Worm (Caenorhabditis elegans) whole organism, early embryonic: ENCODE measurements around the gene mxl-1.

ENCODE experiments used
- B0310.2 ChIP-seq: sonication (generic microtip); optimal IDR thresholded peaks from 2 replicates; lab custom pipeline; 2016; ENCODE audit warnings: mild to moderate bottlenecking, missing genetic modification characterization, missing compliant biosample characterization
- F13C5.2 ChIP-seq: sonication (generic microtip); optimal IDR thresholded peaks from 2 replicates; lab custom pipeline; 2017; ENCODE audit warnings: mild to moderate bottlenecking, missing genetic modification characterization, inconsistent platforms, missing compliant biosample characterization
- aly-1 ChIP-seq: sonication (generic microtip); optimal IDR thresholded peaks from 2 replicates; lab custom pipeline; 2016; ENCODE audit warnings: missing genetic modification characterization, missing compliant biosample characterization
- ama-1 ChIP-seq: fragments of 150-350 bp; optimal IDR thresholded peaks from 2 replicates; lab custom pipeline; 2014
- ceh-13 ChIP-seq: fragments of 200-800 bp; sonication (Bioruptor generic); optimal IDR thresholded peaks from 2 replicates; lab custom pipeline; 2018; ENCODE audit warnings: mild to moderate bottlenecking, missing genetic modification characterization, missing compliant biosample characterization
- ceh-36 ChIP-seq: sonication (generic microtip); optimal IDR thresholded peaks from 2 replicates; lab custom pipeline; 2016; ENCODE audit warnings: missing genetic modification characterization, inconsistent platforms, missing compliant biosample characterization
- ets-7 ChIP-seq: sonication (generic microtip); optimal IDR thresholded peaks from 2 replicates; lab custom pipeline; 2016; ENCODE audit warnings: missing genotype, missing genetic modification characterization, missing compliant biosample characterization
- flt-1 ChIP-seq: fragments of 200-800 bp; sonication (Bioruptor generic); IDR thresholded peaks from 2 replicates; pipeline ENCODE4 v1.3.6; 2022; ENCODE audit warnings: missing genetic modification characterization, missing compliant biosample characterization
- hmbx-1 ChIP-seq: sonication (generic microtip); optimal IDR thresholded peaks from 2 replicates; lab custom pipeline; 2016; ENCODE audit warnings: mild to moderate bottlenecking, missing genetic modification characterization, missing compliant biosample characterization
- hmg-4 ChIP-seq: fragments of 200-800 bp; sonication (Bioruptor generic); optimal IDR thresholded peaks from 2 replicates; lab custom pipeline; 2018; ENCODE audit warnings: mild to moderate bottlenecking, missing genetic modification characterization, missing compliant biosample characterization
- hnd-1 ChIP-seq: sonication (generic microtip); optimal IDR thresholded peaks from 2 replicates; lab custom pipeline; 2016; ENCODE audit warnings: missing genetic modification characterization, missing compliant biosample characterization
- pes-1 ChIP-seq: fragments of 200-800 bp; sonication (Bioruptor generic); IDR thresholded peaks from 2 replicates; pipeline ENCODE4 v1.3.6; 2022; ENCODE audit warnings: missing genetic modification reagents, missing genetic modification characterization, missing compliant biosample characterization
- scrt-1 ChIP-seq: fragments of 200-800 bp; sonication (Bioruptor generic); IDR thresholded peaks from 2 replicates; pipeline ENCODE4 v1.3.6; 2022; ENCODE audit warnings: missing genetic modification characterization, missing compliant biosample characterization
- sea-1 ChIP-seq: fragments of 200-800 bp; sonication (Bioruptor generic); conservative IDR thresholded peaks from 2 replicates; pipeline ENCODE4 v1.3.6; 2022; ENCODE audit warnings: missing genetic modification characterization, missing compliant biosample characterization
- tbx-11 ChIP-seq: fragments of 200-800 bp; sonication (Bioruptor generic); IDR thresholded peaks from 2 replicates; pipeline ENCODE4 v1.3.6; 2022; ENCODE audit warnings: missing genetic modification characterization, missing compliant biosample characterization
- tbx-37 ChIP-seq: fragments of 200-800 bp; sonication (Bioruptor generic); conservative IDR thresholded peaks from 2 replicates; pipeline ENCODE4 v1.3.6; 2022; ENCODE audit warnings: missing genetic modification reagents, missing genetic modification characterization, missing compliant biosample characterization
- tra-4 ChIP-seq: sonication (generic microtip); optimal IDR thresholded peaks from 2 replicates; lab custom pipeline; 2017; ENCODE audit warnings: missing genetic modification characterization, missing compliant biosample characterization

mxl-1 gene

DNA sequence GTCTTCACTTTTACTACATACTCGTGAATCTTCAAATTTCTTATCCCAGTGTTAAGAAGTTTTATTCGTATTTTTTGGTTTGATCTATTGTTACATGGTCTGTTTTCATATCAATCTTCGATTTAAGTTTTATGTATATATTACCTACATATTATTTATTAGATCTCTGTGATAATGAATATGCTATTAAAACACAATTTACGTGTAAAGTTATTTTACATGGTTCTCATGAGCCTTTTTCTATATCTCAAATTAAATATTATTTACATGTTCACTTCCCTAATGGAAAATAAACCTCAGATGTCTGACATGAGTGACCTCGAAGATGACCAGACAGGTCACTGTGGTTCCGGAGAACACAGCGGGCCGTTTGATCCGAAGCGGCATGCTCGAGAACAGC is at the start of gene mxl-1:
TSS of gene mxl-1 (plus strand) at position 301 of the 400 bp plus-strand sequence.
- TF ChIP-seq hnd-1 (tag; lab: Kevin White, UChicago) (no peak), tra-4 (no peak), tbx-11 (GFP tag; lab: Robert Waterston, UW) (no peak), B0310.2 (tag; lab: Kevin White, UChicago) (no peak), hmbx-1 (tag; lab: Kevin White, UChicago) (no peak)

DNA sequence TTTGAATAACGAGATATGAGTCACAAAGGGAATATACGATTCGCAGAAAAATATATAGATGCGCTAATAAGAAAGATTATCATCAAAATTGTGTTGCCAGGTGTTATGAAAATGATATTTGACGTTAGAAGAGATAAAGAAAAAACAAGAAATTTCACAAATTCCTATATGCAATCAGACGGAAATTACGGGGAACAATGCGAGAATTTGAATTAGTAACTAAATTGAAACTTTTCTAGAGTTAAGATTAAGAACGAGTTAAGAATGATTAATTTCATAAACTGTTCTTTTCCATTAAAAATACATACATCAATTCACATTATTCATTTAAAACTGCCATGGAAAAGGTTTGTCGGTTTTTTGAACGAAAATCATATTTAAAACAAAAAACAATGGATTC is 48.5 kb upstream of the mxl-1 start, which contains the start of gene clc-6:
TSS of gene clc-6 (minus strand) at position 101 of the 400 bp plus-strand sequence.
- TF ChIP-seq ama-1 (lab: Kevin White, UChicago) (no peak), hmbx-1 (tag; lab: Kevin White, UChicago) (no peak), pes-1 (GFP tag; lab: Robert Waterston, UW) (no peak), sea-1 (GFP tag; lab: Robert Waterston, UW) (no peak), ets-7 (tag; lab: Kevin White, UChicago) (no peak), tbx-37 (GFP tag; lab: Robert Waterston, UW) (no peak), ceh-36 (tag; lab: Kevin White, UChicago) (no peak), hnd-1 (tag; lab: Kevin White, UChicago) (no peak), flt-1 (GFP tag; lab: Robert Waterston, UW) (no peak), B0310.2 (tag; lab: Kevin White, UChicago) (no peak), tra-4 (no peak), ceh-13 (no peak), aly-1 (tag; lab: Kevin White, UChicago) (no peak)

DNA sequence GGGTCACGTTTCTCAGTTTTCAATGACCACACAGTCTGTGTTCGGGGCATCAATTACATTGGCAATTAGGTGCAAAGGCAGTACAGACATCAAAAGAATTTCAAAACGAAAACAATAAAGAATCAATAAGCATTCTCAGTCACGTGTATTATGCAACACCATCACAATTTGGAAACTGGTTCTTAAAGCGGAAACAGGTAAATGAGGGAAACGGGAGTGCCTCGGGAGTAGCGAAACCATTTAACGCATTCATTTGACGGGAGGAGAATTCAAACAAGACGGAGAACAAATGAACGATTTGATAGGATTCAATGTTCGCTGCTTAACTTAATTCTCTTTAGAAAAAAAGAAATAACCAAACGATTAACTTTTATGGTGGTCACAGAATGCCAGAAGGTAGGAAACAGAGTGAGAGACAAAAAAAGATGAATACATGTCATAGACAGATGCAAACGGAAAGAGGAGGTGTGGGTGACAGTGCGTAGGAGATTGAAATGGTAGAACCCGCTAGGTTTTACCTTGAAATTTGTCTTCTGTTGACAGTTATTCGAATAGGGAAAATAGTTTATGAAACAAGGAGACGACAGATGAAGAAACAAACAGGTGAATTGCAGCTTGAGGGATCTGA is 47.9 kb upstream of the mxl-1 start:
- no peak for TF ChIP-seq scrt-1 (GFP tag; lab: Robert Waterston, UW)
- TF ChIP-seq ets-7 (tag; lab: Kevin White, UChicago): no peak

DNA sequence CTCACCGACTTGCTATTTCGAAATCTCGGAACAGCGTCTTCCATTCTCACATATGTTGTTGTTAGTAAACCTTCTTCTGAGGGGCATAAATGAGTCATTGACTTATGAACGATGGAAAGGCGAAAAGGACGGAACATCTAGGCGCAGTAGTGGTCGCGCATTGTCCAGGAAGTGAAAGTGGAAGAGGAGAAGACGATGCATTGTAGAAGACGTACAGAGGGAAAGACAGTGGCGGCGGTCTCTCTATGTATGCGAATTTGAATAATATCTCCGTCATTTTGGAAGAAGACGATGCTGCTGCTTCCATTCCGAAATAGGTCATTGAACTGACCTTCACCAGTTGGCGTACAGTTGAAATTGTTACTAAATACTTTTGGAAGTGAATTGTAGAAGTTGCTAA is 46.5 kb upstream of the mxl-1 start:
- TF ChIP-seq sea-1 (GFP tag; lab: Robert Waterston, UW): no peak
- TF ChIP-seq tbx-37 (GFP tag; lab: Robert Waterston, UW): no peak
- TF ChIP-seq tra-4: no peak
- TF ChIP-seq tbx-11 (GFP tag; lab: Robert Waterston, UW): no peak
- TF ChIP-seq scrt-1 (GFP tag; lab: Robert Waterston, UW): no peak
- no peak for TF ChIP-seq aly-1 (tag; lab: Kevin White, UChicago)
- no peak for TF ChIP-seq flt-1 (GFP tag; lab: Robert Waterston, UW)
- no peak for TF ChIP-seq ceh-36 (tag; lab: Kevin White, UChicago)
- TF ChIP-seq hnd-1 (tag; lab: Kevin White, UChicago): no peak
- no peak for TF ChIP-seq ama-1 (lab: Kevin White, UChicago)
- TF ChIP-seq hmbx-1 (tag; lab: Kevin White, UChicago): no peak
- no peak for TF ChIP-seq ets-7 (tag; lab: Kevin White, UChicago)
- no peak for TF ChIP-seq hmg-4 (GFP tag; lab: Kevin White, UChicago)
- TF ChIP-seq B0310.2 (tag; lab: Kevin White, UChicago): no peak
- TF ChIP-seq F13C5.2 (tag; lab: Kevin White, UChicago): no peak
- no peak for TF ChIP-seq ceh-13
- TF ChIP-seq pes-1 (GFP tag; lab: Robert Waterston, UW): no peak

ce11 chrV:11199497-11199896 is 45.1 kb upstream of the mxl-1 start:
- TF ChIP-seq hmbx-1 (tag; lab: Kevin White, UChicago) (no peak), scrt-1 (GFP tag; lab: Robert Waterston, UW) (no peak), F13C5.2 (tag; lab: Kevin White, UChicago) (no peak), pes-1 (GFP tag; lab: Robert Waterston, UW) (no peak), ceh-13 (no peak), tbx-11 (GFP tag; lab: Robert Waterston, UW) (no peak), flt-1 (GFP tag; lab: Robert Waterston, UW) (no peak), tra-4 (no peak), sea-1 (GFP tag; lab: Robert Waterston, UW) (no peak), tbx-37 (GFP tag; lab: Robert Waterston, UW) (no peak), hmg-4 (GFP tag; lab: Kevin White, UChicago) (no peak), ceh-36 (tag; lab: Kevin White, UChicago) (no peak), hnd-1 (tag; lab: Kevin White, UChicago) (no peak), B0310.2 (tag; lab: Kevin White, UChicago) (no peak), ama-1 (lab: Kevin White, UChicago) (no peak)

DNA sequence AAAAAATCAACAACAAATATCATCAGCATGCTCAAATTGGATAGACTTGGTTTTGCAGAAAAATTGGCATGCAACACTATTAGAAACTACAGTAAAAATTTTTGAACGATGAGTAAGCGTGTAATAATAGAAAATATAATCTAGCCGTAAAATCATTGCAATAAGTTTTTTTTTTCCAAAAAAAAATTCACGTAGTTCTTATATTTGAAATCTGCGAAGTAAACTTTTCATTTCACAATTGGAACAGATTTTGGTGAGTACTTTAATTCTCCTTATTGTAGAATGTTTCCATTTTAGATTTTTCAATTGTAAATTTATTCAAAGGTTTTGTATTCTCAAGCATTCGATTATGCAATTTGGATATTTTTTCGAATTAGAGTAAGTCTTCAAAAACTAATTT is 44.3 kb upstream of the mxl-1 start, which contains the start of gene K10D6.3:
TSS of gene K10D6.3 (plus strand) at position 301 of the 400 bp plus-strand sequence.
- TF ChIP-seq tbx-37 (GFP tag; lab: Robert Waterston, UW): no peak
- TF ChIP-seq hnd-1 (tag; lab: Kevin White, UChicago): no peak
- no peak for TF ChIP-seq scrt-1 (GFP tag; lab: Robert Waterston, UW)
- no peak for TF ChIP-seq tbx-11 (GFP tag; lab: Robert Waterston, UW)
- TF ChIP-seq aly-1 (tag; lab: Kevin White, UChicago): no peak
- no peak for TF ChIP-seq B0310.2 (tag; lab: Kevin White, UChicago)
- TF ChIP-seq hmbx-1 (tag; lab: Kevin White, UChicago): no peak
- no peak for TF ChIP-seq ceh-13
- no peak for TF ChIP-seq hmg-4 (GFP tag; lab: Kevin White, UChicago)
- no peak for TF ChIP-seq ama-1 (lab: Kevin White, UChicago)
- TF ChIP-seq F13C5.2 (tag; lab: Kevin White, UChicago): no peak

- TF ChIP-seq sea-1 (GFP tag; lab: Robert Waterston, UW): no peak
- TF ChIP-seq scrt-1 (GFP tag; lab: Robert Waterston, UW): no peak
- TF ChIP-seq ets-7 (tag; lab: Kevin White, UChicago): no peak
These were observed 42.6 kb upstream of the mxl-1 start, which contains the start of gene K10D6.4 for ce11 chrV:11201826-11202565. Gene K10D6.4, plus strand, starts transcription at chrV:11201925.
